Worm (Caenorhabditis elegans) whole organism, early embryonic: ENCODE results near the gene F52E1.5.
"Not testable (repeated sequence)": the region's sequence is repeated elsewhere in the genome, so short reads cannot be mapped to it uniquely, and the experiment has no call there.

Experiments
- ama-1 ChIP-seq: fragments of 150-350 bp; optimal IDR thresholded peaks from 2 replicates; lab custom pipeline; 2014
- scrt-1 ChIP-seq: fragments of 200-800 bp; sonication (Bioruptor generic); IDR thresholded peaks from 2 replicates; pipeline ENCODE4 v1.3.6; 2022; ENCODE audit warnings: missing genetic modification characterization, missing compliant biosample characterization

ce11 chrV:8431295-8431694 is 52.0 kb downstream of the F52E1.5 start:
- TF ChIP-seq scrt-1 (GFP tag; lab: Robert Waterston, UW) = peak; percentile 84
- TF ChIP-seq ama-1 = not testable (repeated sequence)
